Worm (Caenorhabditis elegans) whole organism, L1 larva: ENCODE results near the gene F23F1.5.

Experiments
- C16A3.4 ChIP-seq: fragments of 150-350 bp; optimal IDR thresholded peaks from 2 replicates; lab custom pipeline; 2014; ENCODE audit warnings: missing biosample characterization, missing genetic modification characterization
- C34B4.2 ChIP-seq: sonication (generic microtip); optimal IDR thresholded peaks from 2 replicates; lab custom pipeline; 2017; ENCODE audit warnings: mild to moderate bottlenecking, missing genetic modification characterization, missing compliant biosample characterization
- Y116A8C.19 ChIP-seq: sonication (generic microtip); optimal IDR thresholded peaks from 2 replicates; lab custom pipeline; 2016; ENCODE audit warnings: missing compliant biosample characterization, missing genetic modification characterization, borderline replicate concordance
- alr-1 ChIP-seq: fragments of 200-800 bp; sonication (Bioruptor generic); optimal IDR thresholded peaks from 2 replicates; lab custom pipeline; 2018; ENCODE audit warnings: borderline replicate concordance, mild to moderate bottlenecking, missing genetic modification characterization, missing compliant biosample characterization
- aly-2 ChIP-seq: fragments of 150-350 bp; optimal IDR thresholded peaks from 2 replicates; lab custom pipeline; 2014; ENCODE audit warnings: missing biosample characterization, missing genetic modification characterization
- ama-1 ChIP-seq: fragments of 150-350 bp; optimal IDR thresholded peaks from 2 replicates; lab custom pipeline; 2014
- blmp-1 ChIP-seq: fragments of 150-350 bp; optimal IDR thresholded peaks from 2 replicates; lab custom pipeline; 2014; ENCODE audit warnings: missing biosample characterization, missing genetic modification characterization
- ceh-82 ChIP-seq, 3 experiments: fragments of 150-350 bp in 1 of 3; sonication (generic microtip) in 2 of 3; optimal IDR thresholded peaks; 2 replicates each; lab custom pipeline; 2014 to 2017; ENCODE audit warnings: missing biosample characterization in 3 of 3, missing genetic modification characterization in 3 of 3
- ceh-88 ChIP-seq: fragments of 200-800 bp; sonication (Bioruptor generic); IDR thresholded peaks from 2 replicates; pipeline ENCODE4 v1.3.6; 2022; ENCODE audit warnings: missing genetic modification characterization, missing compliant biosample characterization
- ceh-90 ChIP-seq: sonication (generic microtip); optimal IDR thresholded peaks from 2 replicates; lab custom pipeline; 2016; ENCODE audit warnings: missing genetic modification characterization, missing compliant biosample characterization
- efl-3 ChIP-seq: fragments of 200-800 bp; sonication (Bioruptor generic); optimal IDR thresholded peaks from 2 replicates; lab custom pipeline; 2018; ENCODE audit warnings: mild to moderate bottlenecking, missing genetic modification characterization, missing compliant biosample characterization
- egl-13 ChIP-seq: sonication (generic microtip); optimal IDR thresholded peaks from 2 replicates; lab custom pipeline; 2016; ENCODE audit warnings: missing genotype, missing genetic modification reagents, missing genetic modification characterization, missing compliant biosample characterization
- egl-27 ChIP-seq, 2 experiments: fragments of 150-350 bp in 1 of 2; sonication (generic microtip); optimal IDR thresholded peaks; 3 replicates each; lab custom pipeline; 2017 to 2018; ENCODE audit warnings: missing biosample characterization in 2 of 2, missing genetic modification characterization in 2 of 2, missing genetic modification reagents in 2 of 2
- fkh-4 ChIP-seq: sonication (generic microtip); optimal IDR thresholded peaks from 2 replicates; lab custom pipeline; 2016; ENCODE audit warnings: missing compliant biosample characterization, missing genetic modification characterization, borderline replicate concordance
- fkh-8 ChIP-seq: sonication (generic microtip); optimal IDR thresholded peaks from 2 replicates; lab custom pipeline; 2016; ENCODE audit warnings: mild to moderate bottlenecking, missing genetic modification characterization, missing compliant biosample characterization
- fos-1 ChIP-seq: fragments of 150-350 bp; optimal IDR thresholded peaks from 2 replicates; lab custom pipeline; 2014; ENCODE audit warnings: missing biosample characterization, missing genetic modification characterization
- hlh-4 ChIP-seq: sonication (generic microtip); optimal IDR thresholded peaks from 2 replicates; lab custom pipeline; 2016; ENCODE audit warnings: mild to moderate bottlenecking, missing genetic modification characterization, missing compliant biosample characterization
- hpl-2 ChIP-seq: fragments of 150-350 bp; optimal IDR thresholded peaks from 2 replicates; lab custom pipeline; 2014; ENCODE audit warnings: missing biosample characterization, missing genetic modification reagents, missing genetic modification characterization
- isw-1 ChIP-seq: fragments of 200-800 bp; sonication (Bioruptor generic); IDR thresholded peaks from 2 replicates; pipeline ENCODE4 v1.3.6; 2022; ENCODE audit warnings: missing genetic modification characterization, missing compliant biosample characterization
- jun-1 ChIP-seq: fragments of 150-350 bp; optimal IDR thresholded peaks from 2 replicates; lab custom pipeline; 2014; ENCODE audit warnings: missing biosample characterization, missing genetic modification reagents, missing genetic modification characterization
- lin-13 ChIP-seq: fragments of 150-350 bp; optimal IDR thresholded peaks from 2 replicates; lab custom pipeline; 2014; ENCODE audit warnings: missing biosample characterization, missing genetic modification reagents, missing genetic modification characterization
- lin-14 ChIP-seq: fragments of 200-800 bp; sonication (Bioruptor generic); optimal IDR thresholded peaks from 2 replicates; lab custom pipeline; 2018; ENCODE audit warnings: mild to moderate bottlenecking, missing genetic modification characterization, moderate library complexity, missing compliant biosample characterization
- lin-15B ChIP-seq: fragments of 150-350 bp; sonication (generic microtip); optimal IDR thresholded peaks from 3 replicates; lab custom pipeline; 2014; ENCODE audit warnings: missing biosample characterization, missing genetic modification characterization
- lin-35 ChIP-seq, 2 experiments: fragments of 150-350 bp; optimal IDR thresholded peaks; 2 replicates each; lab custom pipeline; 2014; ENCODE audit warnings: missing biosample characterization in 2 of 2, missing genetic modification characterization in 2 of 2, missing genetic modification reagents in 2 of 2
- lin-39 ChIP-seq: fragments of 150-350 bp; optimal IDR thresholded peaks from 2 replicates; lab custom pipeline; 2014; ENCODE audit warnings: missing biosample characterization, missing genetic modification reagents, missing genetic modification characterization
- lsy-2 ChIP-seq, 2 experiments: fragments of 150-350 bp; optimal IDR thresholded peaks; 2 replicates each; lab custom pipeline; 2014; ENCODE audit warnings: missing biosample characterization in 2 of 2, missing genetic modification characterization in 2 of 2
- mep-1 ChIP-seq: fragments of 150-350 bp; optimal IDR thresholded peaks from 2 replicates; lab custom pipeline; 2014; ENCODE audit warnings: missing biosample characterization, missing genetic modification characterization
- nhr-11 ChIP-seq: fragments of 150-350 bp; optimal IDR thresholded peaks from 2 replicates; lab custom pipeline; 2014; ENCODE audit warnings: missing biosample characterization, missing genetic modification characterization
- nhr-12 ChIP-seq: sonication (generic microtip); optimal IDR thresholded peaks from 2 replicates; lab custom pipeline; 2017; ENCODE audit warnings: missing biosample characterization, missing genetic modification characterization
- nhr-237 ChIP-seq: fragments of 150-350 bp; optimal IDR thresholded peaks from 2 replicates; lab custom pipeline; 2014; ENCODE audit warnings: missing biosample characterization, missing genetic modification characterization
- nhr-28 ChIP-seq: fragments of 150-350 bp; optimal IDR thresholded peaks from 2 replicates; lab custom pipeline; 2014; ENCODE audit warnings: missing biosample characterization, missing genetic modification characterization
- nhr-47 ChIP-seq: sonication (generic microtip); optimal IDR thresholded peaks from 2 replicates; lab custom pipeline; 2016; ENCODE audit warnings: mild to moderate bottlenecking, missing genetic modification characterization, moderate library complexity, missing compliant biosample characterization
- nhr-71 ChIP-seq: sonication (generic microtip); optimal IDR thresholded peaks from 2 replicates; lab custom pipeline; 2016; ENCODE audit warnings: mild to moderate bottlenecking, missing genetic modification characterization, moderate library complexity, missing compliant biosample characterization
- nhr-77 ChIP-seq: fragments of 150-350 bp; optimal IDR thresholded peaks from 2 replicates; lab custom pipeline; 2014; ENCODE audit warnings: missing biosample characterization, missing genetic modification characterization
- nhr-85 ChIP-seq: sonication (generic microtip); peaks from one replicate; lab custom pipeline; 2016; ENCODE audit warnings: missing genetic modification characterization, inconsistent platforms, missing compliant biosample characterization
- nhr-90 ChIP-seq: sonication (generic microtip); optimal IDR thresholded peaks from 2 replicates; lab custom pipeline; 2016; ENCODE audit warnings: mild to moderate bottlenecking, missing genetic modification characterization, missing compliant biosample characterization; ENCODE audit not compliant: poor library complexity
- pax-3 ChIP-seq: fragments of 200-800 bp; sonication (Bioruptor generic); optimal IDR thresholded peaks from 2 replicates; lab custom pipeline; 2018; ENCODE audit warnings: mild to moderate bottlenecking, missing genetic modification characterization, moderate library complexity, missing compliant biosample characterization
- pqm-1 ChIP-seq: sonication (generic microtip); optimal IDR thresholded peaks from 3 replicates; lab custom pipeline; 2017; ENCODE audit warnings: missing biosample characterization, missing genetic modification characterization
- rnt-1 ChIP-seq: sonication (generic microtip); optimal IDR thresholded peaks from 2 replicates; lab custom pipeline; 2016; ENCODE audit warnings: mild to moderate bottlenecking, missing genetic modification characterization, moderate library complexity, missing compliant biosample characterization
- skn-1 ChIP-seq: fragments of 150-350 bp; optimal IDR thresholded peaks from 2 replicates; lab custom pipeline; 2014; ENCODE audit warnings: missing biosample characterization, missing genetic modification characterization
- snpc-4 ChIP-seq: fragments of 150-350 bp; optimal IDR thresholded peaks from 2 replicates; lab custom pipeline; 2014; ENCODE audit warnings: missing biosample characterization, missing genetic modification characterization
- snu-23 ChIP-seq: sonication (generic microtip); optimal IDR thresholded peaks from 2 replicates; lab custom pipeline; 2016; ENCODE audit warnings: missing genetic modification characterization, missing compliant biosample characterization
- sox-4 ChIP-seq: sonication (generic microtip); optimal IDR thresholded peaks from 2 replicates; lab custom pipeline; 2016; ENCODE audit warnings: missing genetic modification characterization, missing compliant biosample characterization
- sptf-1 ChIP-seq: fragments of 150-350 bp; optimal IDR thresholded peaks from 2 replicates; lab custom pipeline; 2014; ENCODE audit warnings: missing biosample characterization, missing genetic modification characterization
- sup-37 ChIP-seq: fragments of 200-800 bp; sonication (Bioruptor generic); optimal IDR thresholded peaks from 2 replicates; lab custom pipeline; 2018; ENCODE audit warnings: mild to moderate bottlenecking, missing genetic modification characterization, missing compliant biosample characterization
- swsn-7 ChIP-seq: sonication (generic microtip); optimal IDR thresholded peaks from 2 replicates; lab custom pipeline; 2016; ENCODE audit warnings: missing genetic modification characterization, missing compliant biosample characterization
- tbx-2 ChIP-seq: sonication (generic microtip); optimal IDR thresholded peaks from 2 replicates; lab custom pipeline; 2016; ENCODE audit warnings: missing genetic modification characterization, missing compliant biosample characterization
- unc-130 ChIP-seq: fragments of 150-350 bp; optimal IDR thresholded peaks from 2 replicates; lab custom pipeline; 2017; ENCODE audit warnings: missing biosample characterization, missing genetic modification characterization, inconsistent platforms
- unc-62 ChIP-seq: fragments of 150-350 bp; optimal IDR thresholded peaks from 2 replicates; lab custom pipeline; 2014; ENCODE audit warnings: missing biosample characterization, missing genetic modification reagents, missing genetic modification characterization
- unc-86 ChIP-seq: sonication (generic microtip); optimal IDR thresholded peaks from 2 replicates; lab custom pipeline; 2016; ENCODE audit warnings: missing genetic modification characterization, missing compliant biosample characterization
- vab-15 ChIP-seq: sonication (generic microtip); optimal IDR thresholded peaks from 2 replicates; lab custom pipeline; 2017; ENCODE audit warnings: missing genotype, mild to moderate bottlenecking, missing genetic modification characterization, missing compliant biosample characterization
- xbp-1 ChIP-seq: sonication (generic microtip); optimal IDR thresholded peaks from 2 replicates; lab custom pipeline; 2016; ENCODE audit warnings: missing genetic modification characterization, missing compliant biosample characterization
- zip-4 ChIP-seq: fragments of 200-800 bp; sonication (Bioruptor generic); optimal IDR thresholded peaks from 2 replicates; lab custom pipeline; 2018; ENCODE audit warnings: mild to moderate bottlenecking, missing genetic modification characterization, moderate library complexity, missing compliant biosample characterization
- ztf-11 ChIP-seq, 2 experiments: sonication (generic microtip); optimal IDR thresholded peaks; 2 replicates each; lab custom pipeline; 2016 to 2017; ENCODE audit warnings: missing genetic modification characterization in 2 of 2, missing biosample characterization in 1 of 2, missing compliant biosample characterization in 1 of 2

Gene F23F1.5

DNA sequence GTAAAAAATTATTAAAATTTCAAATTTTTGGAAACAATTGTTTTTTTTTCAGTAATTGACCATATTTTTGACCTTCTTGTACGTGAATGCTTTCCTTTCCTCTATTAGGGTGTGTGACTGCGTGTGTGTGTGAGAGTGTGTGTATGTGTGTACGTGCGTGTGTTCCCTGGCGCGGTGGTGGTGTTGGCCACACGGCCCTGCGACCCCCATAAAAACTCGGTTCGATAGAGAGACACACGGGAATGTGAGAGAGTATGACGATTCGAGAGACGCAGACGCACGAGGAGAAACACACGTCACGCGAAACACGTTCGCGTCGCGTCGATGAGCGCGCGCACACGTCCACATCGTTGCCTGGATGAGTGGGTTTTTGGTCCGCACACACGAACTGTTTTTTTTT is 12.6 kb downstream of the F23F1.5 start (continued):
- TF ChIP-seq xbp-1 (tag; lab: Kevin White, UChicago), result peak; percentile 77
- TF ChIP-seq aly-2 (tag; lab: Kevin White, UChicago), result no peak
- TF ChIP-seq blmp-1, result peak; percentile 56
- TF ChIP-seq rnt-1 (tag; lab: Kevin White, UChicago), result peak; percentile 64
- TF ChIP-seq pax-3 (tag; lab: Kevin White, UChicago), result no peak
- no peak for TF ChIP-seq unc-130 (tag; lab: Kevin White, UChicago)
- TF ChIP-seq sup-37 (GFP tag; lab: Kevin White, UChicago), result no peak
- peak in 2 of 3 experiments; percentile 52 to 65 for TF ChIP-seq ceh-82 (tag; optimal IDR thresholded peaks at IDR 0.05; lab: Kevin White, UChicago)
- TF ChIP-seq alr-1 (tag; lab: Kevin White, UChicago), result no peak
- peak; percentile 59 for TF ChIP-seq skn-1 (tag; lab: Kevin White, UChicago)
- peak in 1 of 2 experiments; percentile 17 for TF ChIP-seq egl-27 (tag; optimal IDR thresholded peaks at IDR 0.05; lab: Kevin White, UChicago)
- no peak for TF ChIP-seq unc-62 (GFP tag; lab: Kevin White, UChicago)
- peak; percentile 30 for TF ChIP-seq vab-15 (tag; lab: Kevin White, UChicago)
- no peak for TF ChIP-seq C34B4.2 (tag; lab: Kevin White, UChicago)
- peak; percentile 51 for TF ChIP-seq isw-1 (GFP tag; lab: Robert Waterston, UW)
- peak; percentile 17 for TF ChIP-seq fos-1 (tag; lab: Kevin White, UChicago)
- TF ChIP-seq lin-39 (tag; lab: Kevin White, UChicago), result no peak
- TF ChIP-seq hlh-4 (tag; lab: Kevin White, UChicago), result no peak
- no peak for TF ChIP-seq nhr-12 (tag; lab: Kevin White, UChicago)
- peak; percentile 7 for TF ChIP-seq egl-13
- TF ChIP-seq ama-1 (lab: Kevin White, UChicago), result no peak
- TF ChIP-seq snpc-4 (tag; lab: Kevin White, UChicago), result peak; percentile 30
- TF ChIP-seq unc-86, result peak; percentile 59
- peak; percentile 83 for TF ChIP-seq fkh-8
- TF ChIP-seq snu-23 (GFP tag; lab: Kevin White, UChicago), result peak; percentile 83
- TF ChIP-seq zip-4 (GFP tag; lab: Kevin White, UChicago), result no peak
- no peak for TF ChIP-seq nhr-28 (tag; lab: Kevin White, UChicago)
- peak; percentile 78 for TF ChIP-seq nhr-85 (tag; lab: Kevin White, UChicago)
- peak; percentile 52 for TF ChIP-seq C16A3.4 (tag; lab: Kevin White, UChicago)
- TF ChIP-seq hpl-2 (GFP tag; lab: Kevin White, UChicago), result no peak
- peak; percentile 81 for TF ChIP-seq nhr-71
- no peak; the same call in 1 of the 2 replicates for TF ChIP-seq ceh-88 (GFP tag; lab: Robert Waterston, UW)
- TF ChIP-seq swsn-7 (tag; lab: Kevin White, UChicago), result peak; percentile 73
- TF ChIP-seq fkh-4, result no peak
- peak; percentile 65 for TF ChIP-seq nhr-90
- peak; percentile 22 for TF ChIP-seq nhr-77
- TF ChIP-seq lin-13 (GFP tag; lab: Kevin White, UChicago), result peak; percentile 32
- peak; percentile 4 for TF ChIP-seq nhr-237 (tag; lab: Kevin White, UChicago)
- TF ChIP-seq jun-1 (tag; lab: Kevin White, UChicago), result peak; percentile 61
- TF ChIP-seq ceh-90 (tag; lab: Kevin White, UChicago), result no peak
- TF ChIP-seq nhr-47 (tag; lab: Kevin White, UChicago), result peak; percentile 75
- TF ChIP-seq pqm-1 (tag; lab: Kevin White, UChicago), result no peak
- TF ChIP-seq nhr-11 (tag; lab: Kevin White, UChicago), result no peak
- TF ChIP-seq lin-35 (GFP tag; optimal IDR thresholded peaks at IDR 0.05; lab: Kevin White, UChicago), result peak; percentile 77 to 80
- TF ChIP-seq sox-4 (tag; lab: Kevin White, UChicago), result no peak
- peak; percentile 68 for TF ChIP-seq tbx-2
- peak; percentile 5 for TF ChIP-seq lin-15B
- no peak for TF ChIP-seq sptf-1
- TF ChIP-seq mep-1 (tag; lab: Kevin White, UChicago), result peak; percentile 76
- TF ChIP-seq lsy-2 (tag; optimal IDR thresholded peaks at IDR 0.05; lab: Kevin White, UChicago), result peak; percentile 51 to 64
- TF ChIP-seq efl-3 (GFP tag; lab: Kevin White, UChicago), result no peak
- no peak for TF ChIP-seq Y116A8C.19 (tag; lab: Kevin White, UChicago)
- peak in 1 of 2 experiments; percentile 41 for TF ChIP-seq ztf-11 (tag; optimal IDR thresholded peaks at IDR 0.05; lab: Kevin White, UChicago)
- peak; percentile 98 for TF ChIP-seq lin-14 (GFP tag; lab: Kevin White, UChicago)
